Worm (Caenorhabditis elegans) whole organism, young adult: Measurements from ENCODE around the gene gid-8.

ENCODE experiments used
- B0336.3 ChIP-seq: fragments of 200-800 bp; sonication (Bioruptor generic); IDR thresholded peaks from 2 replicates; pipeline ENCODE4 v1.3.6; 2022; ENCODE audit warnings: missing genetic modification characterization, missing compliant biosample characterization
- F10E7.11 ChIP-seq: sonication (generic microtip); optimal IDR thresholded peaks from 2 replicates; lab custom pipeline; 2017; ENCODE audit warnings: mild to moderate bottlenecking, missing genetic modification characterization, moderate library complexity, missing compliant biosample characterization
- F23B12.7 ChIP-seq: sonication (generic microtip); optimal IDR thresholded peaks from 2 replicates; lab custom pipeline; 2017; ENCODE audit warnings: missing genetic modification characterization, mild to moderate bottlenecking, missing compliant biosample characterization, antibody characterized with exemption, moderate library complexity; ENCODE audit not compliant: insufficient read depth
- F33H1.4 ChIP-seq: fragments of 200-800 bp; sonication (Bioruptor generic); IDR thresholded peaks from 2 replicates; pipeline ENCODE4 v1.3.6; 2022; ENCODE audit warnings: missing genetic modification reagents, missing genetic modification characterization, missing compliant biosample characterization
- F39B2.1 ChIP-seq: fragments of 200-800 bp; sonication (Bioruptor generic); IDR thresholded peaks from 2 replicates; pipeline ENCODE4 v1.3.6; 2022; ENCODE audit warnings: missing genetic modification reagents, missing genetic modification characterization, missing compliant biosample characterization
- Y53G8AR.9 ChIP-seq: fragments of 200-800 bp; sonication (Bioruptor generic); conservative IDR thresholded peaks from 2 replicates; pipeline ENCODE4 v1.3.6; 2022; ENCODE audit warnings: missing genetic modification reagents, missing genetic modification characterization, missing compliant biosample characterization
- Y56A3A.18 ChIP-seq: fragments of 200-800 bp; sonication (Bioruptor generic); IDR thresholded peaks from 2 replicates; pipeline ENCODE4 v1.3.6; 2022; ENCODE audit warnings: missing genetic modification reagents, missing genetic modification characterization, missing compliant biosample characterization
- Y79H2A.3 ChIP-seq: fragments of 200-800 bp; sonication (Bioruptor generic); conservative IDR thresholded peaks from 2 replicates; pipeline ENCODE4 v1.3.6; 2022; ENCODE audit warnings: missing genetic modification reagents, missing genetic modification characterization, missing compliant biosample characterization
- akir-1 ChIP-seq: fragments of 200-800 bp; sonication (Bioruptor generic); optimal IDR thresholded peaks from 2 replicates; lab custom pipeline; 2018; ENCODE audit warnings: mild to moderate bottlenecking, missing genetic modification characterization, moderate library complexity, missing compliant biosample characterization
- ama-1 ChIP-seq, 3 experiments: fragments of 150-350 bp in 1 of 3; sonication (generic microtip) in 2 of 3; optimal IDR thresholded peaks; 2 replicates each; lab custom pipeline; 2014 to 2018; ENCODE audit warnings: missing biosample characterization in 2 of 3, missing genetic modification characterization in 2 of 3, missing genetic modification reagents in 2 of 3
- attf-3 ChIP-seq: fragments of 200-800 bp; sonication (Bioruptor generic); conservative IDR thresholded peaks from 2 replicates; pipeline ENCODE4 v1.3.6; 2022; ENCODE audit warnings: missing genetic modification reagents, missing genetic modification characterization, missing compliant biosample characterization
- attf-5 ChIP-seq: fragments of 200-800 bp; sonication (Bioruptor generic); optimal IDR thresholded peaks from 2 replicates; lab custom pipeline; 2018; ENCODE audit warnings: mild to moderate bottlenecking, missing genetic modification characterization, missing compliant biosample characterization
- ccch-3 ChIP-seq: fragments of 200-800 bp; sonication (Bioruptor generic); optimal IDR thresholded peaks from 2 replicates; lab custom pipeline; 2018; ENCODE audit warnings: mild to moderate bottlenecking, missing genetic modification characterization, missing compliant biosample characterization
- cebp-1 ChIP-seq, 2 experiments: fragments of 200-800 bp in 1 of 2; sonication (Bioruptor generic) in 1 of 2; sonication (generic microtip) in 1 of 2; IDR thresholded peaks in 1 of 2; optimal IDR thresholded peaks in 1 of 2; 2 replicates each; pipeline versions ENCODE4 v1.3.6 to Lab custom; 2017 to 2022; ENCODE audit warnings: missing compliant biosample characterization in 2 of 2, missing genetic modification characterization in 2 of 2, mild to moderate bottlenecking in 1 of 2, missing genetic modification reagents in 1 of 2, moderate library complexity in 1 of 2
- ceh-58 ChIP-seq: fragments of 200-800 bp; sonication (Bioruptor generic); IDR thresholded peaks from 2 replicates; pipeline ENCODE4 v1.3.6; 2022; ENCODE audit warnings: missing genetic modification characterization, missing compliant biosample characterization
- ceh-91 ChIP-seq: fragments of 200-800 bp; sonication (Bioruptor generic); IDR thresholded peaks from 2 replicates; pipeline ENCODE4 v1.3.6; 2022; ENCODE audit warnings: missing genetic modification reagents, missing genetic modification characterization, missing compliant biosample characterization
- egl-18 ChIP-seq: fragments of 200-800 bp; sonication (Bioruptor generic); IDR thresholded peaks from 2 replicates; pipeline ENCODE4 v1.3.6; 2022; ENCODE audit warnings: missing genetic modification reagents, missing genetic modification characterization, missing compliant biosample characterization
- ekl-4 ChIP-seq: fragments of 200-800 bp; sonication (Bioruptor generic); IDR thresholded peaks from 2 replicates; pipeline ENCODE4 v1.3.6; 2022; ENCODE audit warnings: missing genetic modification reagents, missing genetic modification characterization, missing compliant biosample characterization
- hlh-12 ChIP-seq: sonication (generic microtip); optimal IDR thresholded peaks from 2 replicates; lab custom pipeline; 2016; ENCODE audit warnings: missing genetic modification characterization, missing compliant biosample characterization
- hlh-26 ChIP-seq: fragments of 200-800 bp; sonication (Bioruptor generic); conservative IDR thresholded peaks from 2 replicates; pipeline ENCODE4 v1.3.6; 2022; ENCODE audit warnings: missing genetic modification reagents, missing genetic modification characterization, missing compliant biosample characterization
- hmg-20 ChIP-seq: fragments of 200-800 bp; sonication (Bioruptor generic); IDR thresholded peaks from 2 replicates; pipeline ENCODE4 v1.3.6; 2022; ENCODE audit warnings: missing genetic modification reagents, missing genetic modification characterization, missing compliant biosample characterization
- hsf-1 ChIP-seq: fragments of 200-800 bp; sonication (Bioruptor generic); IDR thresholded peaks from 2 replicates; pipeline ENCODE4 v1.3.6; 2022; ENCODE audit warnings: missing genetic modification reagents, missing genetic modification characterization, missing compliant biosample characterization
- let-526 ChIP-seq: fragments of 200-800 bp; sonication (Bioruptor generic); IDR thresholded peaks from 2 replicates; pipeline ENCODE4 v1.3.6; 2022; ENCODE audit warnings: missing genetic modification reagents, missing genetic modification characterization, missing compliant biosample characterization
- let-607 ChIP-seq, 2 experiments: fragments of 200-800 bp in 1 of 2; sonication (Bioruptor generic) in 1 of 2; sonication (generic microtip) in 1 of 2; optimal IDR thresholded peaks; 2 replicates each; lab custom pipeline; 2016 to 2018; ENCODE audit warnings: mild to moderate bottlenecking in 2 of 2, missing compliant biosample characterization in 2 of 2, missing genetic modification characterization in 2 of 2, moderate library complexity in 2 of 2, missing genotype in 1 of 2
- lin-35 ChIP-seq, 3 experiments: fragments of 150-350 bp in 2 of 3; sonication (generic microtip) in 1 of 3; optimal IDR thresholded peaks; 2 replicates each; lab custom pipeline; 2014 to 2018; ENCODE audit warnings: missing biosample characterization in 3 of 3, missing genetic modification characterization in 3 of 3, missing genetic modification reagents in 3 of 3
- madf-6 ChIP-seq: fragments of 200-800 bp; sonication (Bioruptor generic); IDR thresholded peaks from 2 replicates; pipeline ENCODE4 v1.3.6; 2022; ENCODE audit warnings: missing genetic modification reagents, missing genetic modification characterization, missing compliant biosample characterization
- mcd-1 ChIP-seq: fragments of 200-800 bp; sonication (Bioruptor generic); IDR thresholded peaks from 2 replicates; pipeline ENCODE4 v1.3.6; 2022; ENCODE audit warnings: missing genetic modification reagents, missing genetic modification characterization, missing compliant biosample characterization
- mel-28 ChIP-seq: sonication (generic microtip); optimal IDR thresholded peaks from 2 replicates; lab custom pipeline; 2016; ENCODE audit warnings: borderline replicate concordance, mild to moderate bottlenecking, missing genetic modification characterization, missing compliant biosample characterization
- nfya-1 ChIP-seq: sonication (generic microtip); optimal IDR thresholded peaks from 2 replicates; lab custom pipeline; 2017; ENCODE audit warnings: antibody characterized with exemption, missing compliant biosample characterization, missing genetic modification characterization, borderline replicate concordance; ENCODE audit not compliant: insufficient read depth
- nfya-2 ChIP-seq: fragments of 200-800 bp; sonication (Bioruptor generic); IDR thresholded peaks from 2 replicates; pipeline ENCODE4 v1.3.6; 2022; ENCODE audit warnings: missing genetic modification reagents, missing genetic modification characterization, missing compliant biosample characterization
- nhr-120 ChIP-seq: fragments of 200-800 bp; sonication (Bioruptor generic); IDR thresholded peaks from 2 replicates; pipeline ENCODE4 v1.3.6; 2022; ENCODE audit warnings: missing genetic modification characterization, missing compliant biosample characterization
- nhr-80 ChIP-seq: sonication (generic microtip); optimal IDR thresholded peaks from 2 replicates; lab custom pipeline; 2016; ENCODE audit warnings: missing genetic modification characterization, missing compliant biosample characterization
- nhr-90 ChIP-seq: sonication (generic microtip); optimal IDR thresholded peaks from 2 replicates; lab custom pipeline; 2016; ENCODE audit warnings: missing genotype, mild to moderate bottlenecking, missing genetic modification characterization, missing compliant biosample characterization
- pbrm-1 ChIP-seq: fragments of 200-800 bp; sonication (Bioruptor generic); IDR thresholded peaks from 2 replicates; pipeline ENCODE4 v1.3.6; 2022; ENCODE audit warnings: missing genetic modification reagents, missing genetic modification characterization, missing compliant biosample characterization
- repo-1 ChIP-seq: sonication (generic microtip); optimal IDR thresholded peaks from 2 replicates; lab custom pipeline; 2017; ENCODE audit warnings: mild to moderate bottlenecking, missing genetic modification characterization, missing compliant biosample characterization
- sea-2 ChIP-seq: fragments of 200-800 bp; sonication (Bioruptor generic); IDR thresholded peaks from 2 replicates; pipeline ENCODE4 v1.3.6; 2022; ENCODE audit warnings: missing genetic modification characterization, missing compliant biosample characterization
- snpc-3.4 ChIP-seq: sonication (generic microtip); optimal IDR thresholded peaks from 2 replicates; lab custom pipeline; 2017; ENCODE audit warnings: missing genetic modification characterization, mild to moderate bottlenecking, missing compliant biosample characterization, antibody characterized with exemption, moderate library complexity, missing genotype, missing genetic modification reagents
- snpc-4 ChIP-seq, 5 experiments: fragments of 150-350 bp in 1 of 5; sonication (generic microtip) in 4 of 5; optimal IDR thresholded peaks; 2 replicates each; lab custom pipeline; 2014 to 2018; ENCODE audit warnings: missing genetic modification characterization in 5 of 5, missing biosample characterization in 3 of 5, antibody characterized with exemption in 2 of 5, mild to moderate bottlenecking in 2 of 5, missing compliant biosample characterization in 2 of 5, missing genotype in 2 of 5, moderate library complexity in 2 of 5, missing genetic modification reagents in 1 of 5
- zim-3 ChIP-seq: sonication (generic microtip); optimal IDR thresholded peaks from 2 replicates; lab custom pipeline; 2017; ENCODE audit warnings: mild to moderate bottlenecking, missing genetic modification characterization, moderate library complexity, missing compliant biosample characterization
- ztf-18 ChIP-seq: sonication (generic microtip); optimal IDR thresholded peaks from 2 replicates; lab custom pipeline; 2016; ENCODE audit warnings: missing genotype, mild to moderate bottlenecking, missing genetic modification characterization, missing compliant biosample characterization
- ztf-22 ChIP-seq: fragments of 200-800 bp; sonication (Bioruptor generic); optimal IDR thresholded peaks from 2 replicates; lab custom pipeline; 2018; ENCODE audit warnings: mild to moderate bottlenecking, missing genetic modification characterization, moderate library complexity, missing compliant biosample characterization
- ztf-26 ChIP-seq: sonication (generic microtip); optimal IDR thresholded peaks from 2 replicates; lab custom pipeline; 2017; ENCODE audit warnings: missing genetic modification characterization, missing compliant biosample characterization
- ztf-28 ChIP-seq: fragments of 200-800 bp; sonication (Bioruptor generic); IDR thresholded peaks from 2 replicates; pipeline ENCODE4 v1.3.6; 2022; ENCODE audit warnings: missing genetic modification reagents, missing genetic modification characterization, missing compliant biosample characterization

The gid-8 gene

DNA sequence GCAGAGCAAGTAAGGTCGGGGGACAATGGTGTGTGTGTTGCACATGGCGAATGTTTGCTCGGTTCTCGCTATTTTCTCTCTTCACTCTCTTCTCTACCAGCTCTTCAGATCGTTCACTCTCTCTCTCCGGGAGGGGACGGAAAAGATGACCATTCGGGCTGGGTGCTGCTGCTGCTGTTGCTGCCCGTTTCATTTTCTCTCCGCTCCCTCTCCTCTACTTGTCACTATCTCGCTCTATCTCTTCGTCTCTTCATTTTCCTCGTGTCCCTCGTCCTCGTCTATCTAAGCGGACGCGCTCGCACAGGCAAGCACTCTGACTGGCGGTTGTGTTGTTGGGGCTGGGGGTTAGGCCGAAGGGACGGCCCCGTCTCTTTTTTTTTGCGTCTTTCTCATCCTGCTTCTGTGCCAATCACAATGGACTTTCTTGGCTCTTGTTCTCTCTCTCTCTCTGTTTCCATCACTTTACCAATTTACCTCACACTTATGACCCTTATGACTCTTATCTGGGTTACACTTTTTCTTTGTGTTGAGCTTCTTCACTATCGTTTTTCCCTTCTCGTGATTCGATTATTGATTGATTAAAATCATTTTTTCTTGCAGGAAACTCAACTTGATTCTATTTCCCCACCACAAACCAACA is 7.1 kb downstream of the gid-8 start, which contains the start of the genes F53E2.2 and unc-60 (continued):
- no peak for TF ChIP-seq hlh-12
- TF ChIP-seq akir-1 (GFP tag; lab: Kevin White, UChicago): no peak
- peak; percentile 77 for TF ChIP-seq attf-5 (GFP tag; lab: Kevin White, UChicago)
- peak; percentile 15; the same call in 1 of the 2 replicates for TF ChIP-seq ekl-4
- TF ChIP-seq ztf-22: peak; percentile 57
- TF ChIP-seq let-607 (tag; optimal IDR thresholded peaks at IDR 0.05; lab: Kevin White, UChicago): no peak
- TF ChIP-seq repo-1 (tag; lab: Kevin White, UChicago): no peak
- TF ChIP-seq mel-28 (tag; lab: Kevin White, UChicago): no peak
- no peak for TF ChIP-seq ztf-28 (GFP tag; lab: Robert Waterston, UW)
- TF ChIP-seq sea-2 (GFP tag; lab: Robert Waterston, UW): no peak
- TF ChIP-seq hlh-26 (GFP tag; lab: Robert Waterston, UW): no peak
- 0 out of 2 replicates have a peak, but pooled peaks have one; percentile 40 for TF ChIP-seq hsf-1 (GFP tag; lab: Robert Waterston, UW)
- TF ChIP-seq ccch-3: no peak
- TF ChIP-seq nfya-2: no peak
- no peak for TF ChIP-seq snpc-3.4 (tag; lab: Kevin White, UChicago)
- no peak for TF ChIP-seq F10E7.11 (tag; lab: Kevin White, UChicago)
- no peak for TF ChIP-seq F23B12.7 (tag; lab: Kevin White, UChicago)
- no peak for TF ChIP-seq F33H1.4 (GFP tag; lab: Robert Waterston, UW)
- TF ChIP-seq zim-3: no peak
- no peak for TF ChIP-seq ceh-91
- peak; percentile 72 for TF ChIP-seq mcd-1
- no peak for TF ChIP-seq egl-18 (GFP tag; lab: Robert Waterston, UW)
- no peak for TF ChIP-seq nhr-120 (GFP tag; lab: Robert Waterston, UW)
- TF ChIP-seq snpc-4 (GFP tag; optimal IDR thresholded peaks at IDR 0.05; lab: Kevin White, UChicago): no peak
- peak in 2 of 4 experiments; percentile 39 to 48 for TF ChIP-seq snpc-4 (tag; optimal IDR thresholded peaks at IDR 0.05; lab: Kevin White, UChicago)
- no peak; the same call in 1 of the 2 replicates for TF ChIP-seq B0336.3
- TF ChIP-seq attf-3 (GFP tag; lab: Robert Waterston, UW): no peak
- TF ChIP-seq nhr-80 (tag; lab: Kevin White, UChicago): peak; percentile 86
- no peak for TF ChIP-seq ceh-58 (GFP tag; lab: Robert Waterston, UW)
- TF ChIP-seq let-526 (GFP tag; lab: Robert Waterston, UW): 0 out of 2 replicates have a peak, but pooled peaks have one; percentile 42
- TF ChIP-seq hmg-20: no peak
- TF ChIP-seq, all 124 proteins: peak for 29

DNA sequence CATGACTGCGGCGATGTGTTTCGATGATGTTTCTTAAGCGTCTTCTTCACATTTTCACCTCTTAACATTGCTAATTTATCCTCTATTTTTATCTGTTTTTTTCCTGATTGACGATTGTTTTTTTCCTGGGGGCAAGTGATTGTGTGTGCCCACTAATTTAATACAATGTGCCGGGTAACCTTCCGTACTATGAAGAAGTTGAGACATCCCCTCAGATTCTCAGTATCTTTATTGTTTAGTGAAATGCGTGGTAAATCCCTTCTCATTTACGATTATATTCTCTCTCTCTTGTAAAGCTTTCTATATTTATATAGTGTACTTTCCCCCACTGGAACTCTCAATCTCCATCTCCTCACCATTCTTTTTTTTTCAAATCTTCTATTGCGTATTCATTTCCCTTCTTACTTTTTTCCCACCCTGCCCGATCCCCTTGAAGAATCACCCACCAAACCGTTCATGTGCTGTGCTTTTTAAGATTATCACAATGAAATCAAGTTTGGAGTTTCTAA is 8.8 kb downstream of the gid-8 start:
- peak in 1 of 3 experiments; percentile 26 for TF ChIP-seq lin-35 (GFP tag; optimal IDR thresholded peaks at IDR 0.05; lab: Kevin White, UChicago)
- 0 out of 2 replicates have a peak, but pooled peaks have one; percentile 8 for TF ChIP-seq Y79H2A.3 (GFP tag; lab: Robert Waterston, UW)
- TF ChIP-seq snpc-3.4 (tag; lab: Kevin White, UChicago): peak; percentile 63
- no peak for TF ChIP-seq ztf-26 (tag; lab: Kevin White, UChicago)
- TF ChIP-seq ztf-18 (tag; lab: Kevin White, UChicago): peak; percentile 6
- TF ChIP-seq ama-1 (optimal IDR thresholded peaks at IDR 0.05; lab: Kevin White, UChicago): no peak
- peak in 1 of 2 experiments; percentile 50 for TF ChIP-seq ama-1 (GFP tag; optimal IDR thresholded peaks at IDR 0.05; lab: Kevin White, UChicago)
- TF ChIP-seq nfya-1 (tag; lab: Kevin White, UChicago): no peak
- no peak for TF ChIP-seq mcd-1
- peak; percentile 64; the same call in 1 of the 2 replicates for TF ChIP-seq hsf-1 (GFP tag; lab: Robert Waterston, UW)
- TF ChIP-seq cebp-1 (GFP tag; IDR thresholded peaks at IDR 0.05; lab: Robert Waterston, UW): no peak
- no peak for TF ChIP-seq cebp-1 (tag; optimal IDR thresholded peaks at IDR 0.05; lab: Kevin White, UChicago)
- TF ChIP-seq nhr-90 (tag; lab: Kevin White, UChicago): no peak
- TF ChIP-seq nfya-2: no peak
- peak; percentile 13; the same call in 1 of the 2 replicates for TF ChIP-seq ekl-4
- no peak; the same call in 1 of the 2 replicates for TF ChIP-seq Y56A3A.18 (GFP tag; lab: Robert Waterston, UW)
- no peak for TF ChIP-seq Y53G8AR.9 (GFP tag; lab: Robert Waterston, UW)
- TF ChIP-seq madf-6 (GFP tag; lab: Robert Waterston, UW): peak; percentile 33; the same call in 1 of the 2 replicates
- TF ChIP-seq F39B2.1 (GFP tag; lab: Robert Waterston, UW): 0 out of 2 replicates have a peak, but pooled peaks have one; percentile 2
- 0 out of 2 replicates have a peak, but pooled peaks have one; percentile 11 for TF ChIP-seq pbrm-1 (GFP tag; lab: Robert Waterston, UW)
- TF ChIP-seq repo-1 (tag; lab: Kevin White, UChicago): no peak
- no peak for TF ChIP-seq F10E7.11 (tag; lab: Kevin White, UChicago)
